Worm (Caenorhabditis elegans): ENCODE results near the gene eat-3.
A peak's percentile ranks its signal among the peaks of the same experiment; 100 is the strongest.

Gene eat-3

DNA sequence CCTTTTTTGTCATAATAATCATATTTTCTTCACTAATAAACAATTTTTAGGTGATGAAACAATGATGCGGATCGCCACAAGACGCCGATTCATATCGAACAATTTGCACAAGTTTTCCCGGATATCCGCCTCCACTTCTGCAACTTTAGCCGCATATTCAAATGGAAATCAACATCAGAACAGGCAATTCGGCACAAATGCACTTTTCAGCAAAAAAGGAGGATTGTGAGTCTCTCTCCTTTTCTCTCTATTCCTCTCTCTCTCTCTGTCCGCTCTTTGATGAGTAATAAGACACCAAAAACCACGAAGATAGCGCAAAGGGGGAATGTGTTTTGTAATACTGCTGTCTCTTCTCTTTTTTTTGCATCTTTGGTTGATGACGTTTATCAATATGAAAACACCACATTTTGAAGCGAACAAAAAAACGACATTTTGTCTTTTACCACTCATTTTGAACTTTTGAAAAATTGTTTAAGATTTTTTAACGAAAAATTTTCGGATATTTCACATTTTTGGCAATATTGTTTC lies at the start of gene eat-3:
Gene eat-3 (plus strand): TSS at position 51 of the 528 bp plus-strand sequence.
- peak; percentile 12 for TF ChIP-seq ces-1 (GFP tag; optimal IDR thresholded peaks at IDR 0.05)
- TF ChIP-seq unc-62 (GFP tag; optimal IDR thresholded peaks at IDR 0.05) = peak; percentile 19
- no peak for TF ChIP-seq zip-8 (tag; optimal IDR thresholded peaks at IDR 0.05)
- TF ChIP-seq unc-120 (tag; optimal IDR thresholded peaks at IDR 0.05; ENCODE audit: poor library complexity, severe bottlenecking) = peak; percentile 43

DNA sequence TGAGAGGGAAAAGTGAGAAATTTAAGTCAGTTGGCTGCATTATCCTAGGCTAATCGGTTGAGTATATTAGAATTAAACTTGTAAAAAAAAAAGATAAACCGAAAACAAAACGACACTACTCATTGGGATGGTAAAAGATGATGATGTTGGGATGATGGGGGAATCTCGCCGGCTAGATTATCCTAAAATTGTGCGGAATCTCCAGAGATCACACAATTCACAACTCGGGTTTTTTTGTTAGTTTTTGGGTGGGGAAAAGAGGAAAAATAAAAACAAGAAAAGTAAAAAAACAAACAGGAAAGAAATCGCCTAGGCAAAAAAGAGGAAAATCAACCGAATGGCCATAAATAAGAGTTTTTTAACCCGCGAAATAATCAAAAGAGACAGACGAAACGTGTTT lies 49.5 kb upstream of the eat-3 start:
- no peak for TF ChIP-seq bed-3 (GFP tag; optimal IDR thresholded peaks at IDR 0.05)
- no peak for TF ChIP-seq mab-5 (tag; optimal IDR thresholded peaks at IDR 0.05)

- no peak for TF ChIP-seq mep-1 (tag; optimal IDR thresholded peaks at IDR 0.05)
- TF ChIP-seq nhr-76 (tag; optimal IDR thresholded peaks at IDR 0.05) = no peak
- no peak for TF ChIP-seq flh-1 (GFP tag; optimal IDR thresholded peaks at IDR 0.05)
- no peak for TF ChIP-seq sem-2 (GFP tag; optimal IDR thresholded peaks at IDR 0.05)
- no peak for TF ChIP-seq lsy-2 (tag; optimal IDR thresholded peaks at IDR 0.05)
- TF ChIP-seq ces-1 (GFP tag; optimal IDR thresholded peaks at IDR 0.05) = no peak
- TF ChIP-seq pha-4 (tag; optimal IDR thresholded peaks at IDR 0.05) = no peak
- no peak for TF ChIP-seq nhr-237 (tag; optimal IDR thresholded peaks at IDR 0.05)
- no peak for TF ChIP-seq blmp-1 (tag; optimal IDR thresholded peaks at IDR 0.05)
- TF ChIP-seq lin-13 (tag; optimal IDR thresholded peaks at IDR 0.05) = no peak
- no peak for TF ChIP-seq tbx-8 (GFP tag; optimal IDR thresholded peaks at IDR 0.05)
- no peak for TF ChIP-seq elt-3 (tag; optimal IDR thresholded peaks at IDR 0.05)
- TF ChIP-seq unc-62 (GFP tag; optimal IDR thresholded peaks at IDR 0.05) = no peak
- no peak for TF ChIP-seq mab-5 (tag; optimal IDR thresholded peaks at IDR 0.05)
Measured at ce11 chrII:9277153-9277552, 47.5 kb upstream of the eat-3 start.

- TF ChIP-seq unc-39 (tag; optimal IDR thresholded peaks at IDR 0.05) (no peak), elt-3 (tag; optimal IDR thresholded peaks at IDR 0.05) (no peak), bed-3 (GFP tag; optimal IDR thresholded peaks at IDR 0.05) (no peak), tbx-8 (GFP tag; optimal IDR thresholded peaks at IDR 0.05) (no peak), lsy-2 (tag; optimal IDR thresholded peaks at IDR 0.05) (no peak), ceh-39 (tag; optimal IDR thresholded peaks at IDR 0.05) (no peak), lin-13 (tag; optimal IDR thresholded peaks at IDR 0.05) (no peak), nhr-237 (tag; optimal IDR thresholded peaks at IDR 0.05) (no peak), ces-1 (GFP tag; optimal IDR thresholded peaks at IDR 0.05) (no peak), cnd-1 (tag; optimal IDR thresholded peaks at IDR 0.05) (no peak), nhr-12 (tag; optimal IDR thresholded peaks at IDR 0.05) (no peak), elt-1 (tag; optimal IDR thresholded peaks at IDR 0.05; ENCODE audit: borderline replicate concordance, insufficient read depth) (no peak), mab-5 (tag; optimal IDR thresholded peaks at IDR 0.05) (no peak), ham-2 (GFP tag; optimal IDR thresholded peaks at IDR 0.05) (no peak), flh-1 (GFP tag; optimal IDR thresholded peaks at IDR 0.05) (no peak), snpc-4 (tag; optimal IDR thresholded peaks at IDR 0.05) (no peak), unc-62 (GFP tag; optimal IDR thresholded peaks at IDR 0.05) (no peak)
Measured at ce11 chrII:9279016-9279415, 45.7 kb upstream of the eat-3 start.

ce11 chrII:9280048-9280772 lies 44.5 kb upstream of the eat-3 start, which contains the start of gene gldi-3:
gldi-3 (minus strand) TSS chrII:9280098.
- no peak for TF ChIP-seq nhr-237 (tag; optimal IDR thresholded peaks at IDR 0.05)
- no peak for TF ChIP-seq ceh-39 (tag; optimal IDR thresholded peaks at IDR 0.05)
- TF ChIP-seq sem-2 (GFP tag; optimal IDR thresholded peaks at IDR 0.05) = no peak
- TF ChIP-seq bed-3 (GFP tag; optimal IDR thresholded peaks at IDR 0.05) = no peak
- no peak for TF ChIP-seq elt-3 (tag; optimal IDR thresholded peaks at IDR 0.05)
- TF ChIP-seq ham-2 (GFP tag; optimal IDR thresholded peaks at IDR 0.05) = no peak
- TF ChIP-seq elt-1 (tag; optimal IDR thresholded peaks at IDR 0.05; ENCODE audit: borderline replicate concordance, insufficient read depth) = no peak
- no peak for TF ChIP-seq nhr-2 (tag; optimal IDR thresholded peaks at IDR 0.05)
- TF ChIP-seq zip-8 (tag; optimal IDR thresholded peaks at IDR 0.05) = no peak
- TF ChIP-seq unc-120 (tag; optimal IDR thresholded peaks at IDR 0.05; ENCODE audit: poor library complexity, severe bottlenecking) = no peak
- no peak for TF ChIP-seq nhr-76 (tag; optimal IDR thresholded peaks at IDR 0.05)
- no peak for TF ChIP-seq nhr-28 (tag; optimal IDR thresholded peaks at IDR 0.05)
- TF ChIP-seq unc-39 (tag; optimal IDR thresholded peaks at IDR 0.05) = no peak

ce11 chrII:9280846-9281245 lies 43.8 kb upstream of the eat-3 start:
- TF ChIP-seq nhr-2 (tag; optimal IDR thresholded peaks at IDR 0.05) (no peak), lsy-2 (tag; optimal IDR thresholded peaks at IDR 0.05) (no peak), nhr-12 (tag; optimal IDR thresholded peaks at IDR 0.05) (no peak), sptf-1 (tag; optimal IDR thresholded peaks at IDR 0.05) (no peak), snpc-4 (tag; optimal IDR thresholded peaks at IDR 0.05) (no peak), bed-3 (GFP tag; optimal IDR thresholded peaks at IDR 0.05) (no peak), unc-39 (tag; optimal IDR thresholded peaks at IDR 0.05) (no peak), nhr-76 (tag; optimal IDR thresholded peaks at IDR 0.05) (no peak), drap-1 (GFP tag; optimal IDR thresholded peaks at IDR 0.05) (no peak), mab-5 (tag; optimal IDR thresholded peaks at IDR 0.05) (no peak), sem-2 (GFP tag; optimal IDR thresholded peaks at IDR 0.05) (no peak), tbx-8 (GFP tag; optimal IDR thresholded peaks at IDR 0.05) (no peak), pha-4 (tag; optimal IDR thresholded peaks at IDR 0.05) (no peak)

Measured in whole organism, mixed stage, embryonic.